Fruit fly (Drosophila melanogaster): ENCODE results near the gene awd.

The awd gene

DNA sequence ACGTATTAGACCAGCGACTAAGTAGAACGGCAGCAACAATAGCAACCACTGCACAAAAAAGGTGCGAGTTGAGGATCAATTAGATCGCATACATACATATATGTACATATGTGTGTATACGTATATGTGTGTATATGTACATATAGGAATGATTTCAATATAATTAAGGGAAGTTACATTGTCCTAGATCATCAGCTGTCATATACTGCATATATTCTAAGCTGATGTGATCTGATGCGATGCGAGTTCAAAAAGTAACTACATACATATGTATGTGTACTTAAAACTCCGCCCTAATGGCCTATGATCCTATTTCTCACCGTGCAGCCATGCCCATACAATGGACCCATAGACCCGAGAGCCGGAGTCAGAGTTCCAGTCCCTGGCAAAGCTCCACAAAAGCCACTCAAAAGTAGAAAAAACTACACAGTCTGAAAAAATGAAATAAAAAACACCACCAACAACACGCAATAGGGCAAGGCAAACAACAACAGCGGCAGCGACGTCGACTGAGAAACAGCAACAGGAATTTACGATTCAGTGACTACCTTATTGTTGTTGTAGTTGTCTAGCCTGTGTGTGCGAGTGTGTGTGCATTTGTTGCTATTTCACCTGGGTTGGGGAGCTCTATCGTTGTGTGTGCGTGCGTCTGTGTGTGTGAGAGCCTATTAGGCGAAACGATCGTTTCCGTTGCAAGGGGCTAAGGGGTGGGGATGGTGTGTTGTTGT, 22.5 kb downstream of the awd start:
- TF ChIP-seq noc (tag; optimal IDR thresholded peaks at IDR 0.05): no peak

- TF ChIP-seq noc (tag; optimal IDR thresholded peaks at IDR 0.05): no peak
These were observed 23.9 kb downstream of the awd start for dm6 chr3R:31721958-31722357.

dm6 chr3R:31721466-31721865, 24.4 kb downstream of the awd start:
- TF ChIP-seq noc (tag; optimal IDR thresholded peaks at IDR 0.05): peak; percentile 5

- no peak for TF ChIP-seq noc (tag; optimal IDR thresholded peaks at IDR 0.05)
These were observed 25.8 kb downstream of the awd start for dm6 chr3R:31720112-31720511.

DNA sequence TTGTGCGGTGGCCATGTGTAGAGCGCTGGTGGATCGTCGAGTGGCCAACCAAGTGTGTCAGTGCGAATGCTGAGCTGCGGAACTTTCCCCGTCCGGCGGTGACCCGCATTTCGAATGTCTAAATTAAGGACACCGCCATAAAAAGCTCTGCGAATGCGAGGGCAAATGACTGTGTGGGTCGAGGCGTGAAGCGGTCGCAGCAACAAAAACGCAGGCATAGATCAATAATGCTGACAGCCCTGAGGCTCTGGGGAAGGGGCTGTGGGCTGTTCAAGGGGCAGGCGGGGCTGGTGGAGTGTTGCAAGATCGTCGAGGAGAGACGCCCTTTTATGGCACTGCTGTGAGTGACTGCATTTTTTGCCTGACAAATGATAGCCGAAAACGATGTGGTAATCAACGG, 26.4 kb downstream of the awd start:
- no peak for TF ChIP-seq noc (tag; optimal IDR thresholded peaks at IDR 0.05)

- TF ChIP-seq noc (tag; optimal IDR thresholded peaks at IDR 0.05): no peak
These were observed 26.9 kb downstream of the awd start for dm6 chr3R:31718967-31719366.

- no peak for TF ChIP-seq noc (tag; optimal IDR thresholded peaks at IDR 0.05)
These were observed 27.7 kb downstream of the awd start for dm6 chr3R:31718168-31718565.

- peak; percentile 10 for TF ChIP-seq noc (tag; optimal IDR thresholded peaks at IDR 0.05)
These were observed 28.3 kb downstream of the awd start for dm6 chr3R:31717299-31718167.

dm6 chr3R:31716265-31716664, 29.6 kb downstream of the awd start:
- TF ChIP-seq noc (tag; optimal IDR thresholded peaks at IDR 0.05): no peak

- no peak for TF ChIP-seq noc (tag; optimal IDR thresholded peaks at IDR 0.05)
These were observed 30.2 kb downstream of the awd start for dm6 chr3R:31715713-31716024.

dm6 chr3R:31714876-31715712, 30.8 kb downstream of the awd start:
- TF ChIP-seq noc (tag; optimal IDR thresholded peaks at IDR 0.05): peak; percentile 11

dm6 chr3R:31713306-31714123, 32.4 kb downstream of the awd start, which contains the start of gene ttk:
ttk (plus strand) TSS chr3R:31713867.
- TF ChIP-seq noc (tag; optimal IDR thresholded peaks at IDR 0.05): no peak

DNA sequence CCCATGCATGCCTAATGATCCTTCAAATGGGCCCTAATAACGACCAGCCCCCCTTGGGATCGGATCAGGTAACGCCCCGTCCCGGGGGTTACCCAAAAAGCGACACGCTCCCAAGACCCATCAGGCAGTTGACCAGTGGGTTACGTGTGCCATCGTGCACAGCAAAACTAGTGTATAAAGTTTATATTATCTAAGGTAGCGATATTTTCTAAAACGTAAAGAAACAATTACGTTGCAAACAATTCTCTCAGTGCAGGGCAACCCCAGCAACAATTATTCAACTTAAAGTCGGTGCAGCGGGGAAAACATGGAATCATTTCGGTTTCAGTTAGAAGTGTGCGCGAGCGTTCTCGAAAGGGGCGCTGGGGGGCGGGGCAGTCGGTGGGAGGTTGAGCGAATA, 33.3 kb downstream of the awd start:
- TF ChIP-seq noc (tag; optimal IDR thresholded peaks at IDR 0.05): no peak

dm6 chr3R:31711270-31712029, 34.4 kb downstream of the awd start:
- no peak for TF ChIP-seq noc (tag; optimal IDR thresholded peaks at IDR 0.05)

DNA sequence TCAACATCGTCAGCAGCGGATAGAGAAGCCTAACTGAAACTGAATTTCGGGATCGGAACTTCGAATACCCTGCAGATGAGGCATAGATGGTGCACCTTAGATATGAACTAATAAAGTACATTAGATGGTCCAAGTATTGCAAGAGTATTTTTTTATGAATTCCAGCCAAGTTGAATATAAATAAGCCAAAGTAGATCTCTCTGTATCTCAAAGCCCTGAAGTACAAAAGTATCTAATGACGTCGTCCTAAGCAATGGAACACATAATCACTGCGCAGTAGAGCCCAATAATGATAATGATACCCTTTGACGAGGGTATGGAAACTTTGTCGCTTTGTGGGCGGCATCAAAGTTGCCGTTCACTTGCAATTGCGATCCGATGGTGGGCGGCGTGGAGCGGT, 36.1 kb downstream of the awd start:
- no peak for TF ChIP-seq noc (tag; optimal IDR thresholded peaks at IDR 0.05)
